Worm (Caenorhabditis elegans) whole organism, mixed stage, embryonic: ENCODE data around the gene oac-53.
A peak's percentile ranks its signal among the peaks of the same experiment; 100 is the strongest.

Source experiments
- M03D4.4 ChIP-seq: sonication (generic microtip); optimal IDR thresholded peaks from 2 replicates; lab custom pipeline; 2017; ENCODE audit warnings: mild to moderate bottlenecking, missing genetic modification characterization, missing compliant biosample characterization
- ces-1 ChIP-seq: fragments of 150-350 bp; optimal IDR thresholded peaks from 2 replicates; lab custom pipeline; 2014; ENCODE audit warnings: missing biosample characterization, missing genetic modification reagents, missing genetic modification characterization
- cnd-1 ChIP-seq: fragments of 200-800 bp; sonication (Bioruptor generic); optimal IDR thresholded peaks from 2 replicates; lab custom pipeline; 2018; ENCODE audit warnings: mild to moderate bottlenecking, missing genetic modification characterization, missing compliant biosample characterization
- elt-3 ChIP-seq: fragments of 150-350 bp; optimal IDR thresholded peaks from 2 replicates; lab custom pipeline; 2014; ENCODE audit warnings: missing biosample characterization, missing genetic modification characterization
- ham-2 ChIP-seq: fragments of 200-800 bp; sonication (Bioruptor generic); optimal IDR thresholded peaks from 2 replicates; lab custom pipeline; 2018; ENCODE audit warnings: mild to moderate bottlenecking, missing genetic modification characterization, missing compliant biosample characterization
- lin-13 ChIP-seq: fragments of 150-350 bp; optimal IDR thresholded peaks from 2 replicates; lab custom pipeline; 2014; ENCODE audit warnings: missing biosample characterization, missing genetic modification characterization
- lsy-2 ChIP-seq: fragments of 150-350 bp; optimal IDR thresholded peaks from 2 replicates; lab custom pipeline; 2014; ENCODE audit warnings: missing biosample characterization, missing genetic modification characterization
- nhr-76 ChIP-seq: sonication (generic microtip); optimal IDR thresholded peaks from 2 replicates; lab custom pipeline; 2017; ENCODE audit warnings: missing biosample characterization, missing genetic modification characterization
- pha-4 ChIP-seq: fragments of 150-350 bp; optimal IDR thresholded peaks from 2 replicates; lab custom pipeline; 2018; ENCODE audit warnings: missing biosample characterization, missing genetic modification reagents, missing genetic modification characterization
- sptf-1 ChIP-seq: sonication (generic microtip); optimal IDR thresholded peaks from 2 replicates; lab custom pipeline; 2017; ENCODE audit warnings: mild to moderate bottlenecking, missing genetic modification characterization, moderate library complexity, missing compliant biosample characterization
- ztf-11 ChIP-seq: fragments of 150-350 bp; optimal IDR thresholded peaks from 2 replicates; lab custom pipeline; 2014; ENCODE audit warnings: missing biosample characterization, missing genetic modification characterization

DNA sequence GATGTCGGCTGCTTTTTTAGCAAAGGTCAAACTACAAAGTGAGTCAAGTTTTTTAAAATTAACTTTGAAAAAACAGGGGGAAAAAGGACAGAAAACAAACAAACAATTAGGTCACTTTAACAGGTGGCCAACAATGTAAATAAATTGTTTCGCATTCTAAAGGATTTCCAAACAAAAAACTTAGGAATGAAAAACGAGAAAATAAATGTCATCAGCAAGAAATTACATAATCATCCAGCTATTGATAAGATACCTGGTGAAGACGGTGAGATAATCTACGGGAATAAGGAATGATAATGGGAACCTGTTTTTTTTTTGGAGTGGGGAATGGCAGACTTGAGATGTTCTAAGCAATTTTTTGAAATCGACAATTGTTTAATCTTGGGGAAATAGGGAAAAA is 31.7 kb downstream of the oac-53 start:
- no peak for TF ChIP-seq sptf-1 (tag; lab: Kevin White, UChicago)
- no peak for TF ChIP-seq pha-4 (tag; lab: Kevin White, UChicago)
- no peak for TF ChIP-seq lsy-2 (tag; lab: Kevin White, UChicago)
- no peak for TF ChIP-seq ham-2
- TF ChIP-seq lin-13: no peak
- no peak for TF ChIP-seq cnd-1 (tag; lab: Kevin White, UChicago)
- no peak for TF ChIP-seq M03D4.4
- peak; percentile 60 for TF ChIP-seq elt-3
- TF ChIP-seq ztf-11 (tag; lab: Kevin White, UChicago): no peak
- TF ChIP-seq nhr-76 (tag; lab: Kevin White, UChicago): no peak
- no peak for TF ChIP-seq ces-1 (GFP tag; lab: Kevin White, UChicago)
